Worm (Caenorhabditis elegans) whole organism, midembryonic: ENCODE measurements around the gene cif-1.

ENCODE experiments used
- T22C8.4 ChIP-seq: fragments of 200-800 bp; sonication (Bioruptor generic); IDR thresholded peaks from 2 replicates; pipeline ENCODE4 v1.3.6; 2022; ENCODE audit warnings: missing genetic modification characterization, missing compliant biosample characterization
- cog-1 ChIP-seq: sonication (generic microtip); optimal IDR thresholded peaks from 2 replicates; lab custom pipeline; 2016; ENCODE audit warnings: missing genetic modification characterization, missing compliant biosample characterization
- ztf-29 ChIP-seq: fragments of 200-800 bp; sonication (Bioruptor generic); IDR thresholded peaks from 2 replicates; pipeline ENCODE4 v1.3.6; 2022; ENCODE audit warnings: missing genetic modification reagents, missing genetic modification characterization, missing compliant biosample characterization

DNA sequence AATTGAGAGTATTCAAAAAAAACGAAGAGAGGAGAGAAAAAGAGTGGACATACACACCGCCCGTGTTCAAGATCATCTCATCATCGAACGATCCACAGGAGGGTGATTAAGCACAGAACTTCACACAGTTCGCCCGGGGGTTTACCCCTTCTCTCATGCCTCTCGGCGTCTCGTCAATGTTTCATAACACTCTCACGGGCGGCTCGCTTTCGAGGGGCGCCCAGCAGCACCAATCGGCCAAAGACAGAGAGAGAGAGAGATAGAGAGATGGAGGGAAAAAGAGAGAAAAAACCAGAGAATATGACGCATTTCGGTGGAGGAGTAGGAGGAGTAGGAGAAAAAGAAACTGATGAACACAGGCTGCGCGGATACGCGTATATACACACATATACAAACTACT, 5.4 kb downstream of the cif-1 start:
- no peak for TF ChIP-seq T22C8.4 (GFP tag; lab: Robert Waterston, UW)
- TF ChIP-seq ztf-29 (GFP tag; lab: Robert Waterston, UW), result no peak
- no peak for TF ChIP-seq cog-1 (tag; lab: Kevin White, UChicago)
